ENCODE assay signal across 4 fruit fly cellular contexts in the genomic region with DNA sequence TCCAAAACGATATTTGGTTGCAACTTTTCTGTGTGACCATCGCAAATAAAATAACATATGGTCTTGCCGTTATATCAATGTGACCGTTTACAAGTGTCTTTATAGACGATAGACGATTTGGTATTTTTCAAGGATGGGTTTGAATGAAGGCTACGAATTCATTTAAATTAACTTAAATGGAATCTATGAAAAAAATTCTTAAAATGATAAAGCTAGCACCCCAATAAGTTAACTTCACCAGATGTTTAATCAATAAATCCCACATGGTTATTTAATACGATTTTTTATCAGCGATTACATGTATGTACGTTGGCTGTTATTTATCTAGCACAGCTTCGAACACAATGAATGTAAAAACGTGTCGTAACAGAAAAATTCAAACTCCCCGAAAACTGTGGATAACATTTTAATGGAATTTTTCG.
TF ChIP-seq lines count a peak whose summit lies in the region.

No protein-coding gene starts in this region.

- peak; percentile 27 for TF ChIP-seq CTCF in whole organism, embryonic (GFP tag; optimal IDR thresholded peaks at IDR 0.05; lab: Kevin White, UChicago)

TF ChIP-seq in whole organism, embryonic, 481 proteins besides CTCF, POLR2A, EP300 and RAD21 (continues in another document):
- TF ChIP-seq Abd-B (GFP tag; optimal IDR thresholded peaks at IDR 0.05; lab: Kevin White, UChicago) (peak; percentile 27), CG33213 (GFP tag; optimal IDR thresholded peaks at IDR 0.05; lab: Kevin White, UChicago) (peak; percentile 4), tio (GFP tag; optimal IDR thresholded peaks at IDR 0.05; lab: Kevin White, UChicago) (no peak), CG1603 (tag; optimal IDR thresholded peaks at IDR 0.05; lab: Kevin White, UChicago) (peak; percentile 18), CG12659 (GFP tag; optimal IDR thresholded peaks at IDR 0.05; lab: Kevin White, UChicago) (peak; percentile 46), CG16813 (GFP tag; IDR thresholded peaks at IDR 0.05; lab: Robert Waterston, UW; ENCODE audit: partially characterized antibody) (0 out of 3 replicates have a peak, but pooled peaks have one; percentile 32), Sry-δ (GFP tag; optimal IDR thresholded peaks at IDR 0.05; lab: Kevin White, UChicago) (peak; percentile 35), gfzf (GFP tag; optimal IDR thresholded peaks at IDR 0.05; lab: Kevin White, UChicago) (peak; percentile 91), trem (tag; optimal IDR thresholded peaks at IDR 0.05; lab: Kevin White, UChicago) (peak; percentile 45), Scr (GFP tag; IDR thresholded peaks at IDR 0.05; lab: Robert Waterston, UW; ENCODE audit: partially characterized antibody) (peak; percentile 37; the same call in 1 of the 2 replicates), Lhr (GFP tag; optimal IDR thresholded peaks at IDR 0.05; lab: Kevin White, UChicago) (peak; percentile 34), MBD-R2 (GFP tag; IDR thresholded peaks at IDR 0.05; lab: Robert Waterston, UW) (peak; percentile 78), CG2678 (tag; optimal IDR thresholded peaks at IDR 0.05; lab: Kevin White, UChicago) (no peak), pzg (GFP tag; optimal IDR thresholded peaks at IDR 0.05; lab: Kevin White, UChicago) (peak; percentile 72), Dp (GFP tag; optimal IDR thresholded peaks at IDR 0.05; lab: Kevin White, UChicago) (peak; percentile 48), otp (GFP tag; IDR thresholded peaks at IDR 0.05; lab: Robert Waterston, UW) (no peak), CG2116 (GFP tag; optimal IDR thresholded peaks at IDR 0.05; lab: Kevin White, UChicago) (peak; percentile 0), BEAF-32 (GFP tag; optimal IDR thresholded peaks at IDR 0.05; lab: Kevin White, UChicago) (peak; percentile 57), Ets97D (GFP tag; optimal IDR thresholded peaks at IDR 0.05; lab: Kevin White, UChicago) (peak; percentile 10), CG10979 (tag; optimal IDR thresholded peaks at IDR 0.05; lab: Kevin White, UChicago) (no peak)

TF ChIP-seq in whole organism, prepupa, 60 proteins besides CTCF, POLR2A, EP300 and RAD21:
- TF ChIP-seq fkh (GFP tag; optimal IDR thresholded peaks at IDR 0.05; lab: Kevin White, UChicago) (peak; percentile 20), fd85E (GFP tag; optimal IDR thresholded peaks at IDR 0.05; lab: Kevin White, UChicago) (no peak)

TF ChIP-seq in whole organism, pupa, 21 proteins besides CTCF, POLR2A, EP300 and RAD21:
- TF ChIP-seq CG10348 (GFP tag; IDR thresholded peaks at IDR 0.05; lab: Robert Waterston, UW) (no peak), CG13204 (GFP tag; optimal IDR thresholded peaks at IDR 0.05; lab: Kevin White, UChicago) (no peak), gl (tag; optimal IDR thresholded peaks at IDR 0.05; lab: Kevin White, UChicago) (no peak), D1 (tag; optimal IDR thresholded peaks at IDR 0.05; lab: Kevin White, UChicago) (peak; percentile 71), Ets98B (GFP tag; IDR thresholded peaks at IDR 0.05; lab: Robert Waterston, UW) (no peak), rn (GFP tag; IDR thresholded peaks at IDR 0.05; lab: Robert Waterston, UW) (no peak)

TF ChIP-seq in whole organism, wandering third instar larva, 38 proteins besides CTCF, POLR2A, EP300 and RAD21:
- TF ChIP-seq foxo (GFP tag; optimal IDR thresholded peaks at IDR 0.05; lab: Kevin White, UChicago) (no peak), Myc (optimal IDR thresholded peaks at IDR 0.05; lab: Kevin White, UChicago) (peak; percentile 77)
